Fruit fly (Drosophila melanogaster): Measurements from ENCODE around the gene CG34126.

DNA sequence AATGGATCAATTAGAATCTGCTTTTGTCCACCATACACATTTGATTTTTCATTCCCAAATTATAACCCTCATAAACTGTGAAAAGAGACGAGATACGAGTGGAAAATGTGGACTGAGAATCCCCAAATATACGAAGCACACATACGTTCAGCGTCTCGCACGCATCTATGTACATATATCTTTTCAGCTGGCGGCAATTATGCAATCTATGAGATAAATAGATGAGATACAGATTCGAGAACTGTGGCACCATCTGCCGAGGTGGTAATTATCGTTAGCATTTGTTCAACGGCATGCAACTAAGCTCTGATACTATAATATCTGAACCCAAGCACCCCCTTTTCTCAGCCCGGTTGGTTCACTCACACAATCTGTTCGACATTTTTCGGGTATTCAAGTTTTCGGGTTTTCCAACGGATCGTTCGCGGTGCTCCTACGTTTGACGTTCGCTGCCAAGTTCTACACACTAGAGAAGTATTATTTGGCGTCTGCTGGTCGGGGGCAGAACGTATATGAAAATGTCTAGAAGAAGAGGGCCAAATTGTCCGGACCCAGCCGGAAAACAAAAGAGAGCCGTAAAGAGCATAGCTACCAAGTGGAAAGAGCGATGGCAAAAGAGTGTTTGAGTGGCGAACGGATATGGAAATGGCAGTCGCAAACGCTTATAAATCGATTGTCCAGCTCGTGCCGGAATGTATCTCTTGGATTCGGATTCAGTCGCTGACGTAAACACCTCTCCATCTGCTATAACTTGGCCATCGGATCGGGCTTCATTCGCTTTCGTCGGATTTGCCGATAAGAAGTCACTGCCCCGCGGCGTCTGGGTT, 13.8 kb downstream of the CG34126 start:
- TF ChIP-seq spab (GFP tag; optimal IDR thresholded peaks at IDR 0.05) (no peak), CG6854 (GFP tag; optimal IDR thresholded peaks at IDR 0.05) (no peak), dac (GFP tag; optimal IDR thresholded peaks at IDR 0.05) (no peak), CG16779 (tag; optimal IDR thresholded peaks at IDR 0.05) (no peak)

All from whole organism, prepupa.